Fruit fly (Drosophila melanogaster): ENCODE measurements around the gene Rtel1.

Rtel1 gene

dm6 chrX:5764001-5764892 lies 16.7 kb downstream of the Rtel1 start, which contains the start of the genes MAPk-Ak2 and CG42699 (continued):
- TF ChIP-seq caup (GFP tag; optimal IDR thresholded peaks at IDR 0.05; ENCODE audit: severe bottlenecking) (peak; percentile 91), nom (GFP tag; optimal IDR thresholded peaks at IDR 0.05) (peak; percentile 80), E2f1 (GFP tag; IDR thresholded peaks at IDR 0.05) (peak; percentile 48; the same call in 1 of the 2 replicates), CG11696 (GFP tag; IDR thresholded peaks at IDR 0.05) (peak; percentile 62), CG7372 (GFP tag; IDR thresholded peaks at IDR 0.05) (peak; percentile 38; the same call in 1 of the 2 replicates), CG6791 (GFP tag; IDR thresholded peaks at IDR 0.05; ENCODE audit: partially characterized antibody) (peak; percentile 79), CG6654 (GFP tag; optimal IDR thresholded peaks at IDR 0.05) (no peak), Neu2 (GFP tag; optimal IDR thresholded peaks at IDR 0.05; ENCODE audit: borderline replicate concordance) (no peak), amos (GFP tag; IDR thresholded peaks at IDR 0.05; ENCODE audit: partially characterized antibody) (peak; percentile 67), NC2β (GFP tag; optimal IDR thresholded peaks at IDR 0.05) (peak; percentile 77), Opbp (GFP tag; IDR thresholded peaks at IDR 0.05; ENCODE audit: partially characterized antibody) (peak; percentile 66; the same call in 2 of the 3 replicates), CG4820 (GFP tag; optimal IDR thresholded peaks at IDR 0.05) (peak; percentile 43), CG11085 (GFP tag; IDR thresholded peaks at IDR 0.05) (peak; percentile 59; the same call in 1 of the 2 replicates), Ssrp (tag; optimal IDR thresholded peaks at IDR 0.05) (no peak), ems (GFP tag; optimal IDR thresholded peaks at IDR 0.05) (peak; percentile 73), CG9932 (GFP tag; IDR thresholded peaks at IDR 0.05) (peak; percentile 50), Nf-YC (tag; optimal IDR thresholded peaks at IDR 0.05) (peak; percentile 56), psq (GFP tag; optimal IDR thresholded peaks at IDR 0.05) (peak; percentile 71), CG10267 (tag; optimal IDR thresholded peaks at IDR 0.05) (peak; percentile 46), bcd (GFP tag; optimal IDR thresholded peaks at IDR 0.05) (peak; percentile 72), repo (GFP tag; optimal IDR thresholded peaks at IDR 0.05) (peak; percentile 75), sens-2 (GFP tag; IDR thresholded peaks at IDR 0.05) (0 out of 2 replicates have a peak, but pooled peaks have one; percentile 37), onecut (GFP tag; IDR thresholded peaks at IDR 0.05) (peak; percentile 82), CG17385 (GFP tag; optimal IDR thresholded peaks at IDR 0.05) (peak; percentile 81), cwo (GFP tag; optimal IDR thresholded peaks at IDR 0.05) (peak; percentile 62), ERR (GFP tag; optimal IDR thresholded peaks at IDR 0.05) (peak; percentile 73), CG34422 (GFP tag; IDR thresholded peaks at IDR 0.05) (peak; percentile 77; the same call in 1 of the 3 replicates), Awh (GFP tag; IDR thresholded peaks at IDR 0.05) (peak; percentile 94), Med (GFP tag) (peak; percentile 97), Dbx (GFP tag; IDR thresholded peaks at IDR 0.05) (peak; percentile 62; the same call in 1 of the 3 replicates), Hr3 (GFP tag; optimal IDR thresholded peaks at IDR 0.05) (peak; percentile 28), HLH3B (GFP tag; IDR thresholded peaks at IDR 0.05) (peak; percentile 70; the same call in 1 of the 2 replicates), esg (GFP tag; conservative IDR thresholded peaks at IDR 0.05) (no peak), CG18476 (GFP tag; optimal IDR thresholded peaks at IDR 0.05) (peak; percentile 49), Sox100B (GFP tag; optimal IDR thresholded peaks at IDR 0.05) (peak; percentile 88), CG12071 (GFP tag; optimal IDR thresholded peaks at IDR 0.05) (peak; percentile 83), tx (GFP tag; optimal IDR thresholded peaks at IDR 0.05) (peak; percentile 17), zen2 (GFP tag; IDR thresholded peaks at IDR 0.05; ENCODE audit: partially characterized antibody) (0 out of 3 replicates have a peak, but pooled peaks have one; percentile 40), HLHmδ (GFP tag; optimal IDR thresholded peaks at IDR 0.05) (peak; percentile 38), stc (GFP tag; IDR thresholded peaks at IDR 0.05) (peak; percentile 58; the same call in 1 of the 2 replicates), NK7.1 (GFP tag; optimal IDR thresholded peaks at IDR 0.05) (peak; percentile 65), jing (GFP tag; optimal IDR thresholded peaks at IDR 0.05) (no peak), emc (GFP tag; optimal IDR thresholded peaks at IDR 0.05) (no peak), CG6813 (GFP tag; optimal IDR thresholded peaks at IDR 0.05) (peak; percentile 91), oc (tag; optimal IDR thresholded peaks at IDR 0.05) (peak; percentile 74), br (optimal IDR thresholded peaks at IDR 0.05) (no peak), CG2129 (GFP tag; IDR thresholded peaks at IDR 0.05; ENCODE audit: partially characterized antibody) (peak; percentile 24; the same call in 1 of the 2 replicates), Sry-δ (GFP tag; optimal IDR thresholded peaks at IDR 0.05) (peak; percentile 87)

Measured in whole organism, embryonic.